Worm (Caenorhabditis elegans) whole organism, young adult: ENCODE data around the gene clec-35.

ENCODE experiments used
- C17E4.6 ChIP-seq: fragments of 200-800 bp; sonication (Bioruptor generic); IDR thresholded peaks from 2 replicates; pipeline ENCODE4 v1.3.6; 2022; ENCODE audit warnings: missing genetic modification reagents, missing genetic modification characterization, missing compliant biosample characterization
- F37B4.10 ChIP-seq: fragments of 200-800 bp; sonication (Bioruptor generic); IDR thresholded peaks from 2 replicates; pipeline ENCODE4 v1.3.6; 2022; ENCODE audit warnings: missing genetic modification characterization, missing compliant biosample characterization
- F55B11.4 ChIP-seq: sonication (generic microtip); optimal IDR thresholded peaks from 2 replicates; lab custom pipeline; 2016; ENCODE audit warnings: missing compliant biosample characterization, missing genetic modification characterization, borderline replicate concordance; ENCODE audit not compliant: insufficient read depth
- F57A8.1 ChIP-seq: fragments of 200-800 bp; sonication (Bioruptor generic); optimal IDR thresholded peaks from 2 replicates; lab custom pipeline; 2018; ENCODE audit warnings: mild to moderate bottlenecking, missing genetic modification characterization, moderate library complexity, missing compliant biosample characterization
- F57C9.4 ChIP-seq: sonication (generic microtip); optimal IDR thresholded peaks from 2 replicates; lab custom pipeline; 2017; ENCODE audit warnings: mild to moderate bottlenecking, missing genetic modification characterization, missing compliant biosample characterization
- T07F8.4 ChIP-seq: sonication (generic microtip); optimal IDR thresholded peaks from 2 replicates; lab custom pipeline; 2016; ENCODE audit warnings: mild to moderate bottlenecking, missing genetic modification characterization, moderate library complexity, missing compliant biosample characterization
- Y67H2A.10 ChIP-seq: fragments of 200-800 bp; sonication (Bioruptor generic); conservative IDR thresholded peaks from 2 replicates; pipeline ENCODE4 v1.3.6; 2022; ENCODE audit warnings: missing genetic modification reagents, missing genetic modification characterization, missing compliant biosample characterization
- Y95B8A.8 ChIP-seq: fragments of 200-800 bp; sonication (Bioruptor generic); IDR thresholded peaks from 2 replicates; pipeline ENCODE4 v1.3.6; 2022; ENCODE audit warnings: missing genetic modification reagents, missing genetic modification characterization, missing compliant biosample characterization
- ama-1 ChIP-seq, 3 experiments: fragments of 150-350 bp in 1 of 3; sonication (generic microtip) in 2 of 3; optimal IDR thresholded peaks; 2 replicates each; lab custom pipeline; 2014 to 2018; ENCODE audit warnings: missing biosample characterization in 2 of 3, missing genetic modification characterization in 2 of 3, missing genetic modification reagents in 2 of 3
- aptf-3 ChIP-seq: fragments of 200-800 bp; sonication (Bioruptor generic); IDR thresholded peaks from 2 replicates; pipeline ENCODE4 v1.3.6; 2022; ENCODE audit warnings: missing genetic modification characterization, missing compliant biosample characterization
- bed-1 ChIP-seq: fragments of 200-800 bp; sonication (Bioruptor generic); IDR thresholded peaks from 2 replicates; pipeline ENCODE4 v1.3.6; 2022; ENCODE audit warnings: missing genetic modification reagents, missing genetic modification characterization, missing compliant biosample characterization
- ccch-3 ChIP-seq: fragments of 200-800 bp; sonication (Bioruptor generic); optimal IDR thresholded peaks from 2 replicates; lab custom pipeline; 2018; ENCODE audit warnings: mild to moderate bottlenecking, missing genetic modification characterization, missing compliant biosample characterization
- cebp-1 ChIP-seq, 2 experiments: fragments of 200-800 bp in 1 of 2; sonication (Bioruptor generic) in 1 of 2; sonication (generic microtip) in 1 of 2; IDR thresholded peaks in 1 of 2; optimal IDR thresholded peaks in 1 of 2; 2 replicates each; pipeline versions ENCODE4 v1.3.6 to Lab custom; 2017 to 2022; ENCODE audit warnings: missing compliant biosample characterization in 2 of 2, missing genetic modification characterization in 2 of 2, mild to moderate bottlenecking in 1 of 2, missing genetic modification reagents in 1 of 2, moderate library complexity in 1 of 2
- ceh-40 ChIP-seq: fragments of 200-800 bp; sonication (Bioruptor generic); IDR thresholded peaks from 2 replicates; pipeline ENCODE4 v1.3.6; 2022; ENCODE audit warnings: missing genetic modification characterization, missing compliant biosample characterization
- dox-1 ChIP-seq: fragments of 200-800 bp; sonication (Bioruptor generic); IDR thresholded peaks from 2 replicates; pipeline ENCODE4 v1.3.6; 2022; ENCODE audit warnings: missing genetic modification reagents, missing genetic modification characterization, missing compliant biosample characterization
- dpff-1 ChIP-seq: sonication (generic microtip); optimal IDR thresholded peaks from 2 replicates; lab custom pipeline; 2017; ENCODE audit warnings: mild to moderate bottlenecking, missing genetic modification characterization, missing compliant biosample characterization
- egl-44 ChIP-seq: fragments of 200-800 bp; sonication (Bioruptor generic); IDR thresholded peaks from 2 replicates; pipeline ENCODE4 v1.3.6; 2022; ENCODE audit warnings: missing genetic modification reagents, missing genetic modification characterization, missing compliant biosample characterization
- ekl-4 ChIP-seq: fragments of 200-800 bp; sonication (Bioruptor generic); IDR thresholded peaks from 2 replicates; pipeline ENCODE4 v1.3.6; 2022; ENCODE audit warnings: missing genetic modification reagents, missing genetic modification characterization, missing compliant biosample characterization
- gei-17 ChIP-seq: fragments of 200-800 bp; sonication (Bioruptor generic); optimal IDR thresholded peaks from 2 replicates; lab custom pipeline; 2018; ENCODE audit warnings: mild to moderate bottlenecking, missing genetic modification characterization, missing compliant biosample characterization
- him-1 ChIP-seq: sonication (generic microtip); optimal IDR thresholded peaks from 2 replicates; lab custom pipeline; 2016; ENCODE audit warnings: missing genotype, missing genetic modification reagents, missing genetic modification characterization, missing compliant biosample characterization
- hmg-1.2 ChIP-seq: fragments of 200-800 bp; sonication (Bioruptor generic); IDR thresholded peaks from 2 replicates; pipeline ENCODE4 v1.3.6; 2022; ENCODE audit warnings: missing genetic modification reagents, missing genetic modification characterization, missing compliant biosample characterization
- let-607 ChIP-seq, 2 experiments: fragments of 200-800 bp in 1 of 2; sonication (Bioruptor generic) in 1 of 2; sonication (generic microtip) in 1 of 2; optimal IDR thresholded peaks; 2 replicates each; lab custom pipeline; 2016 to 2018; ENCODE audit warnings: mild to moderate bottlenecking in 2 of 2, missing compliant biosample characterization in 2 of 2, missing genetic modification characterization in 2 of 2, moderate library complexity in 2 of 2, missing genotype in 1 of 2
- lsy-27 ChIP-seq: sonication (generic microtip); optimal IDR thresholded peaks from 2 replicates; lab custom pipeline; 2017; ENCODE audit warnings: missing genetic modification characterization, mild to moderate bottlenecking, missing compliant biosample characterization, antibody characterized with exemption, missing genotype, borderline replicate concordance; ENCODE audit not compliant: insufficient read depth
- madf-10 ChIP-seq: sonication (generic microtip); optimal IDR thresholded peaks from 2 replicates; lab custom pipeline; 2016; ENCODE audit warnings: mild to moderate bottlenecking, missing genetic modification characterization, missing compliant biosample characterization
- madf-3 ChIP-seq: fragments of 200-800 bp; sonication (Bioruptor generic); IDR thresholded peaks from 2 replicates; pipeline ENCODE4 v1.3.6; 2022; ENCODE audit warnings: missing genetic modification reagents, missing genetic modification characterization, missing compliant biosample characterization
- nfya-1 ChIP-seq: sonication (generic microtip); optimal IDR thresholded peaks from 2 replicates; lab custom pipeline; 2017; ENCODE audit warnings: antibody characterized with exemption, missing compliant biosample characterization, missing genetic modification characterization, borderline replicate concordance; ENCODE audit not compliant: insufficient read depth
- nfya-2 ChIP-seq: fragments of 200-800 bp; sonication (Bioruptor generic); IDR thresholded peaks from 2 replicates; pipeline ENCODE4 v1.3.6; 2022; ENCODE audit warnings: missing genetic modification reagents, missing genetic modification characterization, missing compliant biosample characterization
- nfyb-1 ChIP-seq: fragments of 200-800 bp; sonication (Bioruptor generic); IDR thresholded peaks from 2 replicates; pipeline ENCODE4 v1.3.6; 2022; ENCODE audit warnings: missing genetic modification reagents, missing genetic modification characterization, missing compliant biosample characterization
- nhr-179 ChIP-seq: sonication (generic microtip); optimal IDR thresholded peaks from 2 replicates; lab custom pipeline; 2016; ENCODE audit warnings: mild to moderate bottlenecking, missing genetic modification characterization, missing compliant biosample characterization
- nhr-80 ChIP-seq: sonication (generic microtip); optimal IDR thresholded peaks from 2 replicates; lab custom pipeline; 2016; ENCODE audit warnings: missing genetic modification characterization, missing compliant biosample characterization
- nhr-90 ChIP-seq: sonication (generic microtip); optimal IDR thresholded peaks from 2 replicates; lab custom pipeline; 2016; ENCODE audit warnings: missing genotype, mild to moderate bottlenecking, missing genetic modification characterization, missing compliant biosample characterization
- snpc-4 ChIP-seq, 5 experiments: fragments of 150-350 bp in 1 of 5; sonication (generic microtip) in 4 of 5; optimal IDR thresholded peaks; 2 replicates each; lab custom pipeline; 2014 to 2018; ENCODE audit warnings: missing genetic modification characterization in 5 of 5, missing biosample characterization in 3 of 5, antibody characterized with exemption in 2 of 5, mild to moderate bottlenecking in 2 of 5, missing compliant biosample characterization in 2 of 5, missing genotype in 2 of 5, moderate library complexity in 2 of 5, missing genetic modification reagents in 1 of 5
- somi-1 ChIP-seq: fragments of 200-800 bp; sonication (Bioruptor generic); optimal IDR thresholded peaks from 2 replicates; lab custom pipeline; 2018; ENCODE audit warnings: mild to moderate bottlenecking, missing genetic modification characterization, missing compliant biosample characterization
- tbp1 ChIP-seq: fragments of 200-800 bp; sonication (Bioruptor generic); optimal IDR thresholded peaks from 2 replicates; lab custom pipeline; 2018; ENCODE audit warnings: mild to moderate bottlenecking, missing genetic modification characterization, missing compliant biosample characterization
- zfh-2 ChIP-seq: fragments of 200-800 bp; sonication (Bioruptor generic); conservative IDR thresholded peaks from 2 replicates; pipeline ENCODE4 v1.3.6; 2022; ENCODE audit warnings: missing genetic modification reagents, missing genetic modification characterization, missing compliant biosample characterization
- zim-3 ChIP-seq: sonication (generic microtip); optimal IDR thresholded peaks from 2 replicates; lab custom pipeline; 2017; ENCODE audit warnings: mild to moderate bottlenecking, missing genetic modification characterization, moderate library complexity, missing compliant biosample characterization
- ztf-25 ChIP-seq: fragments of 200-800 bp; sonication (Bioruptor generic); IDR thresholded peaks from 2 replicates; pipeline ENCODE4 v1.3.6; 2022; ENCODE audit warnings: missing genetic modification reagents, missing genetic modification characterization, missing compliant biosample characterization
- ztf-26 ChIP-seq: sonication (generic microtip); optimal IDR thresholded peaks from 2 replicates; lab custom pipeline; 2017; ENCODE audit warnings: missing genetic modification characterization, missing compliant biosample characterization
- ztf-28 ChIP-seq: fragments of 200-800 bp; sonication (Bioruptor generic); IDR thresholded peaks from 2 replicates; pipeline ENCODE4 v1.3.6; 2022; ENCODE audit warnings: missing genetic modification reagents, missing genetic modification characterization, missing compliant biosample characterization

Gene clec-35

ce11 chrV:16821270-16821737 is 32.6 kb downstream of the clec-35 start, which contains the start of gene T20B3.14:
TSS of gene T20B3.14 (minus strand) at chrV:16821320.
- TF ChIP-seq dox-1 (GFP tag; lab: Robert Waterston, UW) = no peak
- TF ChIP-seq C17E4.6 (GFP tag; lab: Robert Waterston, UW) = no peak
- no peak for TF ChIP-seq snpc-4 (GFP tag; optimal IDR thresholded peaks at IDR 0.05; lab: Kevin White, UChicago)
- no peak for TF ChIP-seq snpc-4 (tag; optimal IDR thresholded peaks at IDR 0.05; lab: Kevin White, UChicago)
- 0 out of 2 replicates have a peak, but pooled peaks have one; percentile 89 for TF ChIP-seq F37B4.10 (GFP tag; lab: Robert Waterston, UW)

- TF ChIP-seq nhr-80 (tag; lab: Kevin White, UChicago) (peak; percentile 56), cebp-1 (GFP tag; IDR thresholded peaks at IDR 0.05; lab: Robert Waterston, UW) (no peak), cebp-1 (tag; optimal IDR thresholded peaks at IDR 0.05; lab: Kevin White, UChicago) (peak; percentile 17), T07F8.4 (tag; lab: Kevin White, UChicago) (no peak), snpc-4 (GFP tag; optimal IDR thresholded peaks at IDR 0.05; lab: Kevin White, UChicago) (no peak), snpc-4 (tag; optimal IDR thresholded peaks at IDR 0.05; lab: Kevin White, UChicago) (peak in 1 of 4 experiments; percentile 18), egl-44 (no peak), nfya-2 (GFP tag; lab: Robert Waterston, UW) (no peak)
Measured at ce11 chrV:16816707-16817106, 37.1 kb downstream of the clec-35 start.

ce11 chrV:16815261-16815660 is 38.6 kb downstream of the clec-35 start, which contains the start of gene T20B3.1:
TSS of gene T20B3.1 (plus strand) at chrV:16815561.
- no peak for TF ChIP-seq madf-3
- no peak for TF ChIP-seq let-607 (tag; optimal IDR thresholded peaks at IDR 0.05; lab: Kevin White, UChicago)
- TF ChIP-seq gei-17 (GFP tag; lab: Kevin White, UChicago) = no peak
- TF ChIP-seq nhr-179 (tag; lab: Kevin White, UChicago) = no peak
- no peak for TF ChIP-seq F57A8.1 (GFP tag; lab: Kevin White, UChicago)
- TF ChIP-seq ekl-4 (GFP tag; lab: Robert Waterston, UW) = no peak
- no peak for TF ChIP-seq F55B11.4
- no peak for TF ChIP-seq F57C9.4 (tag; lab: Kevin White, UChicago)

- TF ChIP-seq nfyb-1 (GFP tag; lab: Robert Waterston, UW) (no peak), hmg-1.2 (GFP tag; lab: Robert Waterston, UW) (peak; percentile 90), nhr-90 (tag; lab: Kevin White, UChicago) (no peak), let-607 (tag; optimal IDR thresholded peaks at IDR 0.05; lab: Kevin White, UChicago) (no peak), somi-1 (GFP tag; lab: Kevin White, UChicago) (no peak), aptf-3 (GFP tag; lab: Robert Waterston, UW) (no peak), zfh-2 (no peak), lsy-27 (tag; lab: Kevin White, UChicago) (no peak), Y95B8A.8 (0 out of 2 replicates have a peak, but pooled peaks have one; percentile 34), ama-1 (optimal IDR thresholded peaks at IDR 0.05; lab: Kevin White, UChicago) (no peak), ama-1 (GFP tag; optimal IDR thresholded peaks at IDR 0.05; lab: Kevin White, UChicago) (peak in 1 of 2 experiments; percentile 40), T07F8.4 (tag; lab: Kevin White, UChicago) (no peak), dpff-1 (tag; lab: Kevin White, UChicago) (no peak), ztf-28 (GFP tag; lab: Robert Waterston, UW) (no peak), tbp1 (no peak), bed-1 (GFP tag; lab: Robert Waterston, UW) (no peak), ccch-3 (GFP tag; lab: Kevin White, UChicago) (no peak), F57A8.1 (GFP tag; lab: Kevin White, UChicago) (no peak), him-1 (tag; lab: Kevin White, UChicago) (no peak), zim-3 (tag; lab: Kevin White, UChicago) (no peak), ceh-40 (no peak), Y67H2A.10 (GFP tag; lab: Robert Waterston, UW) (no peak), nhr-80 (tag; lab: Kevin White, UChicago) (no peak), ztf-26 (tag; lab: Kevin White, UChicago) (no peak), nfya-1 (no peak), cebp-1 (GFP tag; IDR thresholded peaks at IDR 0.05; lab: Robert Waterston, UW) (no peak), cebp-1 (tag; optimal IDR thresholded peaks at IDR 0.05; lab: Kevin White, UChicago) (peak; percentile 22), madf-10 (no peak), ztf-25 (GFP tag; lab: Robert Waterston, UW) (no peak)
Measured at ce11 chrV:16814541-16815207, 39.2 kb downstream of the clec-35 start.
